Fruit fly (Drosophila melanogaster): ENCODE results near the gene CG32453.
A peak's percentile ranks its signal among the peaks of the same experiment; 100 is the strongest.

The CG32453 gene

dm6 chr3L:22717137-22717767 is 20.2 kb downstream of the CG32453 start, which contains the start of the genes ArfGAP3 and CG32452 (continued):
- TF ChIP-seq NFAT (GFP tag; IDR thresholded peaks at IDR 0.05) (peak; percentile 72), sr (GFP tag; IDR thresholded peaks at IDR 0.05) (no peak), CG6765 (GFP tag; optimal IDR thresholded peaks at IDR 0.05) (no peak), sd (tag; optimal IDR thresholded peaks at IDR 0.05) (no peak), Sox100B (GFP tag; optimal IDR thresholded peaks at IDR 0.05) (no peak), CG13287 (GFP tag; IDR thresholded peaks at IDR 0.05; ENCODE audit: partially characterized antibody) (peak; percentile 68), HHEX (GFP tag; optimal IDR thresholded peaks at IDR 0.05) (peak; percentile 56), knrl (GFP tag; IDR thresholded peaks at IDR 0.05; ENCODE audit: partially characterized antibody) (peak; percentile 49; the same call in 2 of the 3 replicates), CTCF (GFP tag; optimal IDR thresholded peaks at IDR 0.05) (no peak), fd3F (GFP tag; optimal IDR thresholded peaks at IDR 0.05) (peak; percentile 64), CG14441 (GFP tag; IDR thresholded peaks at IDR 0.05) (peak; percentile 79), Ets97D (GFP tag; optimal IDR thresholded peaks at IDR 0.05) (peak; percentile 66), CG10366 (GFP tag; IDR thresholded peaks at IDR 0.05) (peak; percentile 63; the same call in 1 of the 2 replicates), CG3281 (GFP tag; optimal IDR thresholded peaks at IDR 0.05) (peak; percentile 50), CG13894 (tag; optimal IDR thresholded peaks at IDR 0.05) (peak; percentile 66), Gug (GFP tag; IDR thresholded peaks at IDR 0.05) (peak; percentile 51; the same call in 2 of the 4 replicates), jigr1 (GFP tag; IDR thresholded peaks at IDR 0.05) (no peak), twi (tag; optimal IDR thresholded peaks at IDR 0.05) (peak; percentile 62), Lhr (GFP tag; optimal IDR thresholded peaks at IDR 0.05) (peak; percentile 72), CG34422 (GFP tag; IDR thresholded peaks at IDR 0.05) (peak; percentile 47; the same call in 2 of the 3 replicates), oc (tag; optimal IDR thresholded peaks at IDR 0.05) (peak; percentile 33), Side (GFP tag; optimal IDR thresholded peaks at IDR 0.05) (peak; percentile 30), Drgx (GFP tag; IDR thresholded peaks at IDR 0.05) (peak; percentile 59), inv (GFP tag; IDR thresholded peaks at IDR 0.05; ENCODE audit: partially characterized antibody) (peak; percentile 47), CG2129 (GFP tag; IDR thresholded peaks at IDR 0.05; ENCODE audit: partially characterized antibody) (peak; percentile 57; the same call in 1 of the 2 replicates), danr (GFP tag; IDR thresholded peaks at IDR 0.05) (0 out of 2 replicates have a peak, but pooled peaks have one; percentile 27), CG15269 (tag; optimal IDR thresholded peaks at IDR 0.05) (peak; percentile 75), CG13123 (GFP tag; optimal IDR thresholded peaks at IDR 0.05) (peak; percentile 53), pfk (GFP tag; optimal IDR thresholded peaks at IDR 0.05) (peak; percentile 78), CG11560 (tag; IDR thresholded peaks at IDR 0.05) (peak; percentile 98), Ada2b (GFP tag; IDR thresholded peaks at IDR 0.05) (peak; percentile 77), CG31224 (GFP tag; IDR thresholded peaks at IDR 0.05) (peak; percentile 41; the same call in 1 of the 2 replicates), Blimp-1 (GFP tag; optimal IDR thresholded peaks at IDR 0.05) (peak; percentile 68), CG13424 (tag; optimal IDR thresholded peaks at IDR 0.05) (peak; percentile 83), sqz (GFP tag; optimal IDR thresholded peaks at IDR 0.05) (no peak), CG12769 (tag; optimal IDR thresholded peaks at IDR 0.05) (peak; percentile 49), CG4328 (GFP tag; optimal IDR thresholded peaks at IDR 0.05) (peak; percentile 56), slbo (GFP tag; IDR thresholded peaks at IDR 0.05) (peak; percentile 77), yki (optimal IDR thresholded peaks at IDR 0.05) (no peak), dmrt11E (tag; optimal IDR thresholded peaks at IDR 0.05) (peak; percentile 67), CG1647 (GFP tag; optimal IDR thresholded peaks at IDR 0.05) (peak; percentile 60), fd96Cb (tag; optimal IDR thresholded peaks at IDR 0.05) (peak; percentile 64), stwl (tag; optimal IDR thresholded peaks at IDR 0.05) (peak; percentile 51), CG7357 (GFP tag; IDR thresholded peaks at IDR 0.05) (peak; percentile 53; the same call in 1 of the 3 replicates), CG8089 (GFP tag; optimal IDR thresholded peaks at IDR 0.05) (peak; percentile 33), Atf-2 (GFP tag; optimal IDR thresholded peaks at IDR 0.05) (no peak), TFAM (GFP tag; optimal IDR thresholded peaks at IDR 0.05) (no peak), CG4820 (GFP tag; optimal IDR thresholded peaks at IDR 0.05) (peak; percentile 67), Nf-YB (GFP tag; optimal IDR thresholded peaks at IDR 0.05) (peak; percentile 52), sug (tag; optimal IDR thresholded peaks at IDR 0.05) (peak; percentile 73)
